Worm (Caenorhabditis elegans) whole organism, L1 larva: Measurements from ENCODE around the gene srw-44.
"Not testable (repeated sequence)": the region's sequence is repeated elsewhere in the genome, so short reads cannot be mapped to it uniquely, and the experiment has no call there.

ENCODE experiments used
- F16B12.6 ChIP-seq: fragments of 150-350 bp; optimal IDR thresholded peaks from 2 replicates; lab custom pipeline; 2014; ENCODE audit warnings: missing biosample characterization, missing genetic modification characterization
- Y116A8C.19 ChIP-seq: sonication (generic microtip); optimal IDR thresholded peaks from 2 replicates; lab custom pipeline; 2016; ENCODE audit warnings: missing compliant biosample characterization, missing genetic modification characterization, borderline replicate concordance
- aly-2 ChIP-seq: fragments of 150-350 bp; optimal IDR thresholded peaks from 2 replicates; lab custom pipeline; 2014; ENCODE audit warnings: missing biosample characterization, missing genetic modification characterization
- efl-1 ChIP-seq, 4 experiments: fragments of 150-350 bp; optimal IDR thresholded peaks in 3 of 4; peaks in 1 of 4; 1 replicate in 1 of 4; 2 replicates in 3 of 4; lab custom pipeline; 2014; ENCODE audit warnings: missing biosample characterization in 2 of 4, missing genetic modification characterization in 2 of 4, missing genetic modification reagents in 2 of 4
- elt-2 ChIP-seq: sonication (generic microtip); optimal IDR thresholded peaks from 2 replicates; lab custom pipeline; 2016; ENCODE audit warnings: missing genetic modification characterization, mild to moderate bottlenecking, inconsistent platforms, missing compliant biosample characterization, missing genetic modification reagents
- elt-3 ChIP-seq, 6 experiments: fragments of 150-350 bp in 1 of 6; sonication (generic microtip); optimal IDR thresholded peaks; 2 replicates each; lab custom pipeline; 2017 to 2018; ENCODE audit warnings: missing biosample characterization in 6 of 6, missing genetic modification characterization in 6 of 6, inconsistent platforms in 1 of 6
- fkh-4 ChIP-seq: sonication (generic microtip); optimal IDR thresholded peaks from 2 replicates; lab custom pipeline; 2016; ENCODE audit warnings: missing compliant biosample characterization, missing genetic modification characterization, borderline replicate concordance
- fos-1 ChIP-seq: fragments of 150-350 bp; optimal IDR thresholded peaks from 2 replicates; lab custom pipeline; 2014; ENCODE audit warnings: missing biosample characterization, missing genetic modification characterization
- hlh-17 ChIP-seq: fragments of 200-800 bp; sonication (Bioruptor generic); optimal IDR thresholded peaks from 2 replicates; lab custom pipeline; 2018; ENCODE audit warnings: missing genetic modification characterization, mild to moderate bottlenecking, missing compliant biosample characterization, moderate library complexity, borderline replicate concordance
- hlh-4 ChIP-seq: sonication (generic microtip); optimal IDR thresholded peaks from 2 replicates; lab custom pipeline; 2016; ENCODE audit warnings: mild to moderate bottlenecking, missing genetic modification characterization, missing compliant biosample characterization
- hpl-2 ChIP-seq: fragments of 150-350 bp; optimal IDR thresholded peaks from 2 replicates; lab custom pipeline; 2014; ENCODE audit warnings: missing biosample characterization, missing genetic modification reagents, missing genetic modification characterization
- irx-1 ChIP-seq: sonication (generic microtip); optimal IDR thresholded peaks from 2 replicates; lab custom pipeline; 2016; ENCODE audit warnings: missing genetic modification characterization, missing compliant biosample characterization
- isw-1 ChIP-seq: fragments of 200-800 bp; sonication (Bioruptor generic); IDR thresholded peaks from 2 replicates; pipeline ENCODE4 v1.3.6; 2022; ENCODE audit warnings: missing genetic modification characterization, missing compliant biosample characterization
- lin-14 ChIP-seq: fragments of 200-800 bp; sonication (Bioruptor generic); optimal IDR thresholded peaks from 2 replicates; lab custom pipeline; 2018; ENCODE audit warnings: mild to moderate bottlenecking, missing genetic modification characterization, moderate library complexity, missing compliant biosample characterization
- lin-15B ChIP-seq: fragments of 150-350 bp; sonication (generic microtip); optimal IDR thresholded peaks from 3 replicates; lab custom pipeline; 2014; ENCODE audit warnings: missing biosample characterization, missing genetic modification characterization
- mep-1 ChIP-seq: fragments of 150-350 bp; optimal IDR thresholded peaks from 2 replicates; lab custom pipeline; 2014; ENCODE audit warnings: missing biosample characterization, missing genetic modification characterization
- nhr-12 ChIP-seq: sonication (generic microtip); optimal IDR thresholded peaks from 2 replicates; lab custom pipeline; 2017; ENCODE audit warnings: missing biosample characterization, missing genetic modification characterization
- nhr-85 ChIP-seq: sonication (generic microtip); peaks from one replicate; lab custom pipeline; 2016; ENCODE audit warnings: missing genetic modification characterization, inconsistent platforms, missing compliant biosample characterization
- rnt-1 ChIP-seq: sonication (generic microtip); optimal IDR thresholded peaks from 2 replicates; lab custom pipeline; 2016; ENCODE audit warnings: mild to moderate bottlenecking, missing genetic modification characterization, moderate library complexity, missing compliant biosample characterization
- skn-1 ChIP-seq: fragments of 150-350 bp; optimal IDR thresholded peaks from 2 replicates; lab custom pipeline; 2014; ENCODE audit warnings: missing biosample characterization, missing genetic modification characterization
- snu-23 ChIP-seq: sonication (generic microtip); optimal IDR thresholded peaks from 2 replicates; lab custom pipeline; 2016; ENCODE audit warnings: missing genetic modification characterization, missing compliant biosample characterization
- sptf-1 ChIP-seq: fragments of 150-350 bp; optimal IDR thresholded peaks from 2 replicates; lab custom pipeline; 2014; ENCODE audit warnings: missing biosample characterization, missing genetic modification characterization
- sup-37 ChIP-seq: fragments of 200-800 bp; sonication (Bioruptor generic); optimal IDR thresholded peaks from 2 replicates; lab custom pipeline; 2018; ENCODE audit warnings: mild to moderate bottlenecking, missing genetic modification characterization, missing compliant biosample characterization
- swsn-7 ChIP-seq: sonication (generic microtip); optimal IDR thresholded peaks from 2 replicates; lab custom pipeline; 2016; ENCODE audit warnings: missing genetic modification characterization, missing compliant biosample characterization
- tbx-2 ChIP-seq: sonication (generic microtip); optimal IDR thresholded peaks from 2 replicates; lab custom pipeline; 2016; ENCODE audit warnings: missing genetic modification characterization, missing compliant biosample characterization
- unc-86 ChIP-seq: sonication (generic microtip); optimal IDR thresholded peaks from 2 replicates; lab custom pipeline; 2016; ENCODE audit warnings: missing genetic modification characterization, missing compliant biosample characterization
- unc-98 ChIP-seq: fragments of 200-800 bp; sonication (Bioruptor generic); IDR thresholded peaks from 2 replicates; pipeline ENCODE4 v1.3.6; 2022; ENCODE audit warnings: missing genetic modification characterization, missing compliant biosample characterization
- xbp-1 ChIP-seq: sonication (generic microtip); optimal IDR thresholded peaks from 2 replicates; lab custom pipeline; 2016; ENCODE audit warnings: missing genetic modification characterization, missing compliant biosample characterization
- zag-1 ChIP-seq: fragments of 150-350 bp; optimal IDR thresholded peaks from 2 replicates; lab custom pipeline; 2014; ENCODE audit warnings: missing biosample characterization, missing genetic modification characterization
- zip-4 ChIP-seq: fragments of 200-800 bp; sonication (Bioruptor generic); optimal IDR thresholded peaks from 2 replicates; lab custom pipeline; 2018; ENCODE audit warnings: mild to moderate bottlenecking, missing genetic modification characterization, moderate library complexity, missing compliant biosample characterization
- ztf-4 ChIP-seq: fragments of 150-350 bp; optimal IDR thresholded peaks from 2 replicates; lab custom pipeline; 2014; ENCODE audit warnings: missing biosample characterization, missing genetic modification characterization

srw-44 gene

ce11 chrV:16645201-16645940 lies 34.7 kb upstream of the srw-44 start, which contains the start of gene W06G6.17:
W06G6.17 (minus strand) TSS chrV:16645251.
- TF ChIP-seq sup-37 (GFP tag; lab: Kevin White, UChicago) (no peak), Y116A8C.19 (tag; lab: Kevin White, UChicago) (no peak), zip-4 (GFP tag; lab: Kevin White, UChicago) (no peak), lin-14 (GFP tag; lab: Kevin White, UChicago) (no peak), mep-1 (tag; lab: Kevin White, UChicago) (no peak), aly-2 (tag; lab: Kevin White, UChicago) (no peak), ztf-4 (tag; lab: Kevin White, UChicago) (no peak), elt-3 (tag; optimal IDR thresholded peaks at IDR 0.05; lab: Kevin White, UChicago) (no peak), skn-1 (no peak), xbp-1 (tag; lab: Kevin White, UChicago) (no peak), zag-1 (tag; lab: Kevin White, UChicago) (no peak), sptf-1 (tag; lab: Kevin White, UChicago) (no peak), nhr-12 (no peak), snu-23 (no peak)

- TF ChIP-seq hlh-4 = no peak
- TF ChIP-seq elt-3 (tag; optimal IDR thresholded peaks at IDR 0.05; lab: Kevin White, UChicago) = no peak
- no peak for TF ChIP-seq unc-86 (tag; lab: Kevin White, UChicago)
- TF ChIP-seq lin-15B (tag; lab: Kevin White, UChicago) = no peak
- no peak for TF ChIP-seq hpl-2 (GFP tag; lab: Kevin White, UChicago)
- no peak for TF ChIP-seq elt-2 (tag; lab: Kevin White, UChicago)
- no peak for TF ChIP-seq swsn-7 (tag; lab: Kevin White, UChicago)
- TF ChIP-seq F16B12.6 (tag; lab: Kevin White, UChicago) = no peak
- no peak for TF ChIP-seq lin-14 (GFP tag; lab: Kevin White, UChicago)
- TF ChIP-seq aly-2 (tag; lab: Kevin White, UChicago) = no peak
- TF ChIP-seq rnt-1 (tag; lab: Kevin White, UChicago) = no peak
- TF ChIP-seq isw-1 = no peak
- no peak for TF ChIP-seq fkh-4 (tag; lab: Kevin White, UChicago)
- TF ChIP-seq hlh-17 (GFP tag; lab: Kevin White, UChicago) = no peak
Measured at ce11 chrV:16646372-16646771, 33.7 kb upstream of the srw-44 start, which contains the start of gene W06G6.9. W06G6.9 (minus strand) TSS chrV:16646472.

ce11 chrV:16647093-16647492 lies 33.0 kb upstream of the srw-44 start, which contains the start of gene W06G6.10:
W06G6.10 (minus strand) TSS chrV:16647193.
- TF ChIP-seq Y116A8C.19 (tag; lab: Kevin White, UChicago) = no peak
- no peak for TF ChIP-seq unc-86 (tag; lab: Kevin White, UChicago)
- TF ChIP-seq aly-2 (tag; lab: Kevin White, UChicago) = no peak
- no peak for TF ChIP-seq efl-1 (optimal IDR thresholded peaks at IDR 0.05; lab: Kevin White, UChicago)
- peak in 1 of 2 experiments; percentile 10 for TF ChIP-seq efl-1 (GFP tag; optimal IDR thresholded peaks at IDR 0.05 in 1 of 2; lab: Kevin White, UChicago)
- TF ChIP-seq fos-1 (tag; lab: Kevin White, UChicago) = no peak

ce11 chrV:16648317-16649018 lies 31.6 kb upstream of the srw-44 start, which contains the start of gene W06G6.20:
W06G6.20 (minus strand) TSS chrV:16648367.
- TF ChIP-seq nhr-85 (tag; lab: Kevin White, UChicago) (peak; percentile 6), irx-1 (tag; lab: Kevin White, UChicago) (no peak)

ce11 chrV:16649200-16649599 lies 30.9 kb upstream of the srw-44 start, which contains the start of gene W06G6.11:
W06G6.11 (minus strand) TSS chrV:16649300.
- TF ChIP-seq unc-98; tbx-2 (tag; lab: Kevin White, UChicago); skn-1: not testable (repeated sequence)
